Worm (Caenorhabditis elegans) whole organism, L4 larva: ENCODE measurements around the gene F44F4.10.
A peak's percentile ranks its signal among the peaks of the same experiment; 100 is the strongest.

Experiments used
- D1046.2 ChIP-seq: fragments of 200-800 bp; sonication (Bioruptor generic); IDR thresholded peaks from 2 replicates; pipeline ENCODE4 v1.3.6; 2022; ENCODE audit warnings: missing genetic modification characterization, missing compliant biosample characterization
- aha-1 ChIP-seq: fragments of 150-350 bp; peaks from one replicate; lab custom pipeline; 2014; ENCODE audit warnings: missing biosample characterization, missing genetic modification characterization
- ama-1 ChIP-seq: fragments of 150-350 bp; optimal IDR thresholded peaks from 2 replicates; lab custom pipeline; 2014; ENCODE audit warnings: inconsistent platforms, mixed read lengths
- ceh-28 ChIP-seq: fragments of 150-350 bp; optimal IDR thresholded peaks from 2 replicates; lab custom pipeline; 2014; ENCODE audit warnings: missing biosample characterization, missing genetic modification reagents, missing genetic modification characterization
- ceh-62 ChIP-seq: sonication (generic microtip); optimal IDR thresholded peaks from 2 replicates; lab custom pipeline; 2017; ENCODE audit warnings: missing biosample characterization, missing genetic modification characterization
- daf-16 ChIP-seq, 3 experiments: sonication (generic microtip); optimal IDR thresholded peaks; 2 replicates each; lab custom pipeline; 2016 to 2017; ENCODE audit warnings: missing genetic modification characterization in 3 of 3, missing genetic modification reagents in 3 of 3, mild to moderate bottlenecking in 2 of 3, missing compliant biosample characterization in 2 of 3, missing biosample characterization in 1 of 3, moderate library complexity in 1 of 3
- dmd-6 ChIP-seq: fragments of 200-800 bp; sonication (Bioruptor generic); IDR thresholded peaks from 2 replicates; pipeline ENCODE4 v1.3.6; 2022; ENCODE audit warnings: missing genetic modification reagents, missing genetic modification characterization, missing compliant biosample characterization
- dve-1 ChIP-seq: sonication (generic microtip); optimal IDR thresholded peaks from 2 replicates; lab custom pipeline; 2017; ENCODE audit warnings: antibody characterized with exemption, mild to moderate bottlenecking, missing genetic modification characterization, missing compliant biosample characterization; ENCODE audit not compliant: insufficient read depth
- gei-8 ChIP-seq: fragments of 200-800 bp; sonication (Bioruptor generic); optimal IDR thresholded peaks from 2 replicates; lab custom pipeline; 2018; ENCODE audit warnings: mild to moderate bottlenecking, missing genetic modification characterization, missing compliant biosample characterization
- hif-1 ChIP-seq, 2 experiments: sonication (generic microtip); optimal IDR thresholded peaks; 2 replicates each; lab custom pipeline; 2016 to 2017; ENCODE audit warnings: missing compliant biosample characterization in 2 of 2, missing genetic modification characterization in 2 of 2, missing genetic modification reagents in 2 of 2, missing genotype in 2 of 2, mild to moderate bottlenecking in 1 of 2
- hlh-11 ChIP-seq: fragments of 200-800 bp; sonication (Bioruptor generic); optimal IDR thresholded peaks from 2 replicates; lab custom pipeline; 2018; ENCODE audit warnings: mild to moderate bottlenecking, missing genetic modification characterization, missing compliant biosample characterization
- hlh-30 ChIP-seq: sonication (generic microtip); optimal IDR thresholded peaks from 2 replicates; lab custom pipeline; 2017; ENCODE audit warnings: antibody characterized with exemption, mild to moderate bottlenecking, missing genetic modification characterization, missing compliant biosample characterization; ENCODE audit not compliant: insufficient read depth
- lim-7 ChIP-seq: fragments of 200-800 bp; sonication (Bioruptor generic); IDR thresholded peaks from 2 replicates; pipeline ENCODE4 v1.3.6; 2022; ENCODE audit warnings: missing genetic modification characterization, missing compliant biosample characterization
- lin-1 ChIP-seq: fragments of 200-800 bp; sonication (Bioruptor generic); IDR thresholded peaks from 2 replicates; pipeline ENCODE4 v1.3.6; 2022; ENCODE audit warnings: missing genetic modification reagents, missing genetic modification characterization, missing compliant biosample characterization
- lin-15B ChIP-seq: fragments of 150-350 bp; sonication (generic microtip); optimal IDR thresholded peaks from 3 replicates; lab custom pipeline; 2014; ENCODE audit warnings: missing biosample characterization, missing genetic modification characterization
- lsy-2 ChIP-seq, 2 experiments: fragments of 150-350 bp in 1 of 2; sonication (generic microtip) in 1 of 2; optimal IDR thresholded peaks; 2 replicates each; lab custom pipeline; 2014 to 2017; ENCODE audit warnings: missing biosample characterization in 2 of 2, missing genetic modification characterization in 2 of 2
- madf-5 ChIP-seq, 2 experiments: fragments of 200-800 bp; sonication (Bioruptor generic); IDR thresholded peaks; 2 replicates each; pipeline ENCODE4 v1.3.6; 2022; ENCODE audit warnings: missing compliant biosample characterization in 2 of 2, missing genetic modification characterization in 2 of 2
- madf-9 ChIP-seq: fragments of 200-800 bp; sonication (Bioruptor generic); conservative IDR thresholded peaks from 2 replicates; pipeline ENCODE4 v1.3.6; 2022; ENCODE audit warnings: missing genetic modification reagents, missing genetic modification characterization, missing compliant biosample characterization
- mdl-1 ChIP-seq, 2 experiments: fragments of 150-350 bp in 1 of 2; sonication (generic microtip) in 1 of 2; optimal IDR thresholded peaks; 2 replicates each; lab custom pipeline; 2014 to 2017; ENCODE audit warnings: missing biosample characterization in 2 of 2, missing genetic modification characterization in 2 of 2
- mep-1 ChIP-seq: fragments of 150-350 bp; sonication (generic microtip); optimal IDR thresholded peaks from 3 replicates; lab custom pipeline; 2014; ENCODE audit warnings: missing biosample characterization, missing genetic modification characterization
- nhr-10 ChIP-seq: fragments of 150-350 bp; optimal IDR thresholded peaks from 2 replicates; lab custom pipeline; 2014; ENCODE audit warnings: missing biosample characterization, missing genetic modification characterization
- nhr-102 ChIP-seq: sonication (generic microtip); optimal IDR thresholded peaks from 2 replicates; lab custom pipeline; 2016; ENCODE audit warnings: mild to moderate bottlenecking, missing genetic modification characterization, moderate library complexity, missing compliant biosample characterization
- nhr-237 ChIP-seq: sonication (generic microtip); optimal IDR thresholded peaks from 2 replicates; lab custom pipeline; 2017; ENCODE audit warnings: missing biosample characterization, missing genetic modification characterization
- nhr-25 ChIP-seq: sonication (generic microtip); optimal IDR thresholded peaks from 2 replicates; lab custom pipeline; 2017; ENCODE audit warnings: missing genetic modification characterization, mild to moderate bottlenecking, missing compliant biosample characterization, antibody characterized with exemption, moderate library complexity, borderline replicate concordance; ENCODE audit not compliant: insufficient read depth
- nhr-28 ChIP-seq: fragments of 150-350 bp; optimal IDR thresholded peaks from 2 replicates; lab custom pipeline; 2014; ENCODE audit warnings: missing biosample characterization, missing genetic modification characterization
- nhr-42 ChIP-seq: fragments of 200-800 bp; sonication (Bioruptor generic); IDR thresholded peaks from 2 replicates; pipeline ENCODE4 v1.3.6; 2022; ENCODE audit warnings: missing genetic modification characterization, missing compliant biosample characterization
- nhr-48 ChIP-seq: sonication (generic microtip); optimal IDR thresholded peaks from 2 replicates; lab custom pipeline; 2016; ENCODE audit warnings: mild to moderate bottlenecking, missing genetic modification characterization, missing compliant biosample characterization
- nhr-6 ChIP-seq: fragments of 150-350 bp; optimal IDR thresholded peaks from 2 replicates; lab custom pipeline; 2014; ENCODE audit warnings: missing biosample characterization, missing genetic modification characterization
- nhr-77 ChIP-seq: fragments of 150-350 bp; optimal IDR thresholded peaks from 2 replicates; lab custom pipeline; 2014; ENCODE audit warnings: missing biosample characterization, missing genetic modification characterization
- php-3 ChIP-seq: fragments of 200-800 bp; sonication (Bioruptor generic); IDR thresholded peaks from 2 replicates; pipeline ENCODE4 v1.3.6; 2022; ENCODE audit warnings: missing genetic modification reagents, missing genetic modification characterization, missing compliant biosample characterization
- pqm-1 ChIP-seq: sonication (generic microtip); optimal IDR thresholded peaks from 2 replicates; lab custom pipeline; 2017; ENCODE audit warnings: missing biosample characterization, missing genetic modification characterization
- saeg-2 ChIP-seq: fragments of 200-800 bp; sonication (Bioruptor generic); IDR thresholded peaks from 2 replicates; pipeline ENCODE4 v1.3.6; 2022; ENCODE audit warnings: missing genetic modification reagents, missing genetic modification characterization, missing compliant biosample characterization
- sdz-12 ChIP-seq: fragments of 200-800 bp; sonication (Bioruptor generic); optimal IDR thresholded peaks from 2 replicates; lab custom pipeline; 2018; ENCODE audit warnings: mild to moderate bottlenecking, missing genetic modification characterization, missing compliant biosample characterization
- tra-1 ChIP-seq: fragments of 200-800 bp; sonication (Bioruptor generic); IDR thresholded peaks from 2 replicates; pipeline ENCODE4 v1.3.6; 2022; ENCODE audit warnings: missing genetic modification reagents, missing genetic modification characterization, missing compliant biosample characterization
- unc-39 ChIP-seq: sonication (generic microtip); optimal IDR thresholded peaks from 2 replicates; lab custom pipeline; 2017; ENCODE audit warnings: missing biosample characterization, missing genetic modification characterization
- zfp-2 ChIP-seq: sonication (generic microtip); optimal IDR thresholded peaks from 2 replicates; lab custom pipeline; 2016; ENCODE audit warnings: mild to moderate bottlenecking, missing genetic modification characterization, missing compliant biosample characterization
- zip-11 ChIP-seq: fragments of 200-800 bp; sonication (Bioruptor generic); IDR thresholded peaks from 2 replicates; pipeline ENCODE4 v1.3.6; 2022; ENCODE audit warnings: missing genetic modification characterization, missing compliant biosample characterization

The F44F4.10 gene

ce11 chrII:10925804-10926570 is 8.9 kb upstream of the F44F4.10 start, which contains the start of gene metr-1 (continued):
- no peak for TF ChIP-seq saeg-2
- TF ChIP-seq unc-39 (tag; lab: Kevin White, UChicago) = no peak

ce11 chrII:10924669-10925068 is 7.6 kb upstream of the F44F4.10 start:
- no peak for TF ChIP-seq daf-16 (GFP tag; optimal IDR thresholded peaks at IDR 0.05; lab: Kevin White, UChicago)
- peak; percentile 98 for TF ChIP-seq daf-16 (tag; optimal IDR thresholded peaks at IDR 0.05; lab: Kevin White, UChicago)
- TF ChIP-seq mep-1 = peak; percentile 63
- TF ChIP-seq lsy-2 (tag; optimal IDR thresholded peaks at IDR 0.05; lab: Kevin White, UChicago) = peak in 1 of 2 experiments; percentile 32
- no peak for TF ChIP-seq ceh-62 (tag; lab: Kevin White, UChicago)
- TF ChIP-seq unc-39 (tag; lab: Kevin White, UChicago) = no peak
- TF ChIP-seq ama-1 (lab: Kevin White, UChicago) = no peak
- peak; percentile 13; the same call in 1 of the 2 replicates for TF ChIP-seq lin-1
- TF ChIP-seq dmd-6 (GFP tag; lab: Robert Waterston, UW) = peak; percentile 89
- TF ChIP-seq nhr-25 (tag; lab: Kevin White, UChicago) = no peak
- TF ChIP-seq nhr-77 (tag; lab: Kevin White, UChicago) = peak; percentile 84
- TF ChIP-seq sdz-12 (GFP tag; lab: Kevin White, UChicago) = no peak
- peak; percentile 28 for TF ChIP-seq nhr-10 (tag; lab: Kevin White, UChicago)
- peak; percentile 80 for TF ChIP-seq hlh-11 (tag; lab: Kevin White, UChicago)
- TF ChIP-seq aha-1 (tag; lab: Kevin White, UChicago) = peak; percentile 83
- TF ChIP-seq tra-1 (GFP tag; lab: Robert Waterston, UW) = peak; percentile 33; the same call in 1 of the 2 replicates
- peak; percentile 78 for TF ChIP-seq hlh-30 (tag; lab: Kevin White, UChicago)
- TF ChIP-seq nhr-28 (tag; lab: Kevin White, UChicago) = peak; percentile 97
- TF ChIP-seq zip-11 (GFP tag; lab: Robert Waterston, UW) = no peak
- no peak for TF ChIP-seq ceh-28 (tag; lab: Kevin White, UChicago)
- TF ChIP-seq madf-9 (GFP tag; lab: Robert Waterston, UW) = no peak
- TF ChIP-seq nhr-102 (tag; lab: Kevin White, UChicago) = peak; percentile 37
- no peak for TF ChIP-seq nhr-6 (tag; lab: Kevin White, UChicago)
- TF ChIP-seq dve-1 (tag; lab: Kevin White, UChicago) = peak; percentile 93
- peak in 1 of 2 experiments; percentile 56 for TF ChIP-seq hif-1 (tag; optimal IDR thresholded peaks at IDR 0.05; lab: Kevin White, UChicago)
- TF ChIP-seq zfp-2 (tag; lab: Kevin White, UChicago) = no peak
- TF ChIP-seq lim-7 (GFP tag; lab: Robert Waterston, UW) = no peak
- no peak for TF ChIP-seq madf-5 (GFP tag; IDR thresholded peaks at IDR 0.05; lab: Robert Waterston, UW)
- no peak for TF ChIP-seq nhr-42 (GFP tag; lab: Robert Waterston, UW)
- TF ChIP-seq lin-15B (tag; lab: Kevin White, UChicago) = no peak
- peak; percentile 21; the same call in 1 of the 2 replicates for TF ChIP-seq saeg-2
- TF ChIP-seq mdl-1 (tag; optimal IDR thresholded peaks at IDR 0.05; lab: Kevin White, UChicago) = peak in 1 of 2 experiments; percentile 82
- TF ChIP-seq gei-8 (GFP tag; lab: Kevin White, UChicago) = no peak
- peak; percentile 91 for TF ChIP-seq php-3 (GFP tag; lab: Robert Waterston, UW)
- no peak for TF ChIP-seq nhr-237 (tag; lab: Kevin White, UChicago)
- peak; percentile 57 for TF ChIP-seq nhr-48
- TF ChIP-seq pqm-1 (tag; lab: Kevin White, UChicago) = peak; percentile 93
- no peak for TF ChIP-seq D1046.2
